Worm (Caenorhabditis elegans): ENCODE measurements around the gene F19B10.4.

- TF ChIP-seq tab-1 (GFP tag; IDR thresholded peaks at IDR 0.05): no peak
- no peak for TF ChIP-seq klf-2 (GFP tag; conservative IDR thresholded peaks at IDR 0.05)
- no peak for TF ChIP-seq T22C8.4 (GFP tag; IDR thresholded peaks at IDR 0.05)
- no peak for TF ChIP-seq cog-1 (tag; optimal IDR thresholded peaks at IDR 0.05)
These were observed 42.4 kb upstream of the F19B10.4 start, which contains the start of gene F40E12.1 for ce11 chrII:3617512-3617911.

All from whole organism, midembryonic.